Worm (Caenorhabditis elegans) whole organism, mixed stage, embryonic: ENCODE measurements around the gene mlc-1.

ENCODE experiments used
- M03D4.4 ChIP-seq: sonication (generic microtip); optimal IDR thresholded peaks from 2 replicates; lab custom pipeline; 2017; ENCODE audit warnings: mild to moderate bottlenecking, missing genetic modification characterization, missing compliant biosample characterization
- bed-3 ChIP-seq: fragments of 200-800 bp; sonication (Bioruptor generic); optimal IDR thresholded peaks from 3 replicates; lab custom pipeline; 2018; ENCODE audit warnings: mild to moderate bottlenecking, missing genetic modification characterization, moderate library complexity, missing compliant biosample characterization
- blmp-1 ChIP-seq: fragments of 150-350 bp; optimal IDR thresholded peaks from 2 replicates; lab custom pipeline; 2014; ENCODE audit warnings: missing biosample characterization, missing genetic modification characterization
- ceh-39 ChIP-seq: fragments of 150-350 bp; optimal IDR thresholded peaks from 2 replicates; lab custom pipeline; 2014; ENCODE audit warnings: missing biosample characterization, missing genetic modification characterization
- ceh-43 ChIP-seq: fragments of 200-800 bp; sonication (Bioruptor generic); optimal IDR thresholded peaks from 2 replicates; lab custom pipeline; 2018; ENCODE audit warnings: mild to moderate bottlenecking, missing genetic modification characterization, moderate library complexity, missing compliant biosample characterization
- ceh-83 ChIP-seq: fragments of 200-800 bp; sonication (Bioruptor generic); optimal IDR thresholded peaks from 2 replicates; lab custom pipeline; 2018; ENCODE audit warnings: mild to moderate bottlenecking, missing genetic modification characterization, missing compliant biosample characterization
- ces-1 ChIP-seq: fragments of 150-350 bp; optimal IDR thresholded peaks from 2 replicates; lab custom pipeline; 2014; ENCODE audit warnings: missing biosample characterization, missing genetic modification reagents, missing genetic modification characterization
- cnd-1 ChIP-seq: fragments of 200-800 bp; sonication (Bioruptor generic); optimal IDR thresholded peaks from 2 replicates; lab custom pipeline; 2018; ENCODE audit warnings: mild to moderate bottlenecking, missing genetic modification characterization, missing compliant biosample characterization
- drap-1 ChIP-seq: fragments of 200-800 bp; sonication (Bioruptor generic); optimal IDR thresholded peaks from 3 replicates; lab custom pipeline; 2018; ENCODE audit warnings: mild to moderate bottlenecking, missing genetic modification characterization, missing compliant biosample characterization
- elt-1 ChIP-seq: sonication (generic microtip); optimal IDR thresholded peaks from 2 replicates; lab custom pipeline; 2017; ENCODE audit warnings: missing genetic modification characterization, mild to moderate bottlenecking, missing compliant biosample characterization, antibody characterized with exemption, moderate library complexity, borderline replicate concordance; ENCODE audit not compliant: insufficient read depth
- flh-1 ChIP-seq: fragments of 200-800 bp; sonication (Bioruptor generic); optimal IDR thresholded peaks from 2 replicates; lab custom pipeline; 2018; ENCODE audit warnings: mild to moderate bottlenecking, missing genetic modification characterization, moderate library complexity, missing compliant biosample characterization
- ham-2 ChIP-seq: fragments of 200-800 bp; sonication (Bioruptor generic); optimal IDR thresholded peaks from 2 replicates; lab custom pipeline; 2018; ENCODE audit warnings: mild to moderate bottlenecking, missing genetic modification characterization, missing compliant biosample characterization
- hlh-1 ChIP-seq: fragments of 150-350 bp; optimal IDR thresholded peaks from 2 replicates; lab custom pipeline; 2014; ENCODE audit warnings: missing biosample characterization, missing genetic modification reagents, missing genetic modification characterization
- lin-13 ChIP-seq: fragments of 150-350 bp; optimal IDR thresholded peaks from 2 replicates; lab custom pipeline; 2014; ENCODE audit warnings: missing biosample characterization, missing genetic modification characterization
- lin-32 ChIP-seq: fragments of 200-800 bp; sonication (Bioruptor generic); optimal IDR thresholded peaks from 2 replicates; lab custom pipeline; 2018; ENCODE audit warnings: mild to moderate bottlenecking, missing genetic modification characterization, missing compliant biosample characterization
- lsy-2 ChIP-seq: fragments of 150-350 bp; optimal IDR thresholded peaks from 2 replicates; lab custom pipeline; 2014; ENCODE audit warnings: missing biosample characterization, missing genetic modification characterization
- mab-5 ChIP-seq: fragments of 150-350 bp; optimal IDR thresholded peaks from 2 replicates; lab custom pipeline; 2014; ENCODE audit warnings: missing biosample characterization, missing genetic modification characterization
- mep-1 ChIP-seq: fragments of 150-350 bp; optimal IDR thresholded peaks from 2 replicates; lab custom pipeline; 2017; ENCODE audit warnings: missing biosample characterization, missing genetic modification reagents, missing genetic modification characterization, inconsistent platforms
- mls-2 ChIP-seq: sonication (generic microtip); optimal IDR thresholded peaks from 2 replicates; lab custom pipeline; 2016; ENCODE audit warnings: mild to moderate bottlenecking, missing genetic modification characterization, moderate library complexity, missing compliant biosample characterization
- nhr-237 ChIP-seq: fragments of 150-350 bp; optimal IDR thresholded peaks from 2 replicates; lab custom pipeline; 2014; ENCODE audit warnings: missing biosample characterization, missing genetic modification characterization
- nhr-76 ChIP-seq: sonication (generic microtip); optimal IDR thresholded peaks from 2 replicates; lab custom pipeline; 2017; ENCODE audit warnings: missing biosample characterization, missing genetic modification characterization
- pha-4 ChIP-seq: fragments of 150-350 bp; optimal IDR thresholded peaks from 2 replicates; lab custom pipeline; 2018; ENCODE audit warnings: missing biosample characterization, missing genetic modification reagents, missing genetic modification characterization
- sem-2 ChIP-seq: fragments of 200-800 bp; sonication (Bioruptor generic); optimal IDR thresholded peaks from 2 replicates; lab custom pipeline; 2018; ENCODE audit warnings: mild to moderate bottlenecking, missing genetic modification characterization, missing compliant biosample characterization
- snpc-4 ChIP-seq: fragments of 150-350 bp; optimal IDR thresholded peaks from 2 replicates; lab custom pipeline; 2014; ENCODE audit warnings: missing biosample characterization, missing genetic modification characterization
- sptf-1 ChIP-seq: sonication (generic microtip); optimal IDR thresholded peaks from 2 replicates; lab custom pipeline; 2017; ENCODE audit warnings: mild to moderate bottlenecking, missing genetic modification characterization, moderate library complexity, missing compliant biosample characterization
- tbx-8 ChIP-seq: fragments of 200-800 bp; sonication (Bioruptor generic); optimal IDR thresholded peaks from 2 replicates; lab custom pipeline; 2018; ENCODE audit warnings: mild to moderate bottlenecking, missing genetic modification characterization, moderate library complexity, missing compliant biosample characterization
- unc-120 ChIP-seq: sonication (generic microtip); optimal IDR thresholded peaks from 2 replicates; lab custom pipeline; 2017; ENCODE audit warnings: missing genetic modification characterization, missing compliant biosample characterization; ENCODE audit not compliant: poor library complexity, severe bottlenecking
- unc-39 ChIP-seq: fragments of 150-350 bp; optimal IDR thresholded peaks from 2 replicates; lab custom pipeline; 2014; ENCODE audit warnings: missing biosample characterization, missing genetic modification characterization
- unc-62 ChIP-seq: fragments of 150-350 bp; optimal IDR thresholded peaks from 2 replicates; lab custom pipeline; 2014; ENCODE audit warnings: missing biosample characterization, missing genetic modification reagents, missing genetic modification characterization
- ztf-11 ChIP-seq: fragments of 150-350 bp; optimal IDR thresholded peaks from 2 replicates; lab custom pipeline; 2014; ENCODE audit warnings: missing biosample characterization, missing genetic modification characterization

Gene mlc-1

ce11 chrX:17427778-17428177 lies 31.2 kb upstream of the mlc-1 start:
- TF ChIP-seq snpc-4 (tag; lab: Kevin White, UChicago) (no peak), elt-1 (tag; lab: Kevin White, UChicago) (no peak), unc-62 (GFP tag; lab: Kevin White, UChicago) (no peak), nhr-237 (tag; lab: Kevin White, UChicago) (no peak), pha-4 (tag; lab: Kevin White, UChicago) (no peak), drap-1 (GFP tag; lab: Kevin White, UChicago) (no peak), ztf-11 (tag; lab: Kevin White, UChicago) (no peak), lin-13 (tag; lab: Kevin White, UChicago) (no peak), flh-1 (GFP tag; lab: Kevin White, UChicago) (no peak), mep-1 (tag; lab: Kevin White, UChicago) (no peak), nhr-76 (tag; lab: Kevin White, UChicago) (no peak), ham-2 (GFP tag; lab: Kevin White, UChicago) (no peak), ceh-83 (no peak), sptf-1 (tag; lab: Kevin White, UChicago) (no peak), sem-2 (no peak), M03D4.4 (tag; lab: Kevin White, UChicago) (no peak), ceh-43 (GFP tag; lab: Kevin White, UChicago) (no peak), tbx-8 (GFP tag; lab: Kevin White, UChicago) (no peak)

- TF ChIP-seq mls-2 = no peak
- no peak for TF ChIP-seq M03D4.4 (tag; lab: Kevin White, UChicago)
- no peak for TF ChIP-seq ceh-83
- TF ChIP-seq lsy-2 (tag; lab: Kevin White, UChicago) = no peak
- no peak for TF ChIP-seq lin-32 (GFP tag; lab: Kevin White, UChicago)
- no peak for TF ChIP-seq blmp-1
- no peak for TF ChIP-seq snpc-4 (tag; lab: Kevin White, UChicago)
- no peak for TF ChIP-seq tbx-8 (GFP tag; lab: Kevin White, UChicago)
- TF ChIP-seq unc-39 (tag; lab: Kevin White, UChicago) = no peak
- no peak for TF ChIP-seq drap-1 (GFP tag; lab: Kevin White, UChicago)
- no peak for TF ChIP-seq flh-1 (GFP tag; lab: Kevin White, UChicago)
- TF ChIP-seq bed-3 (GFP tag; lab: Kevin White, UChicago) = no peak
- TF ChIP-seq elt-1 (tag; lab: Kevin White, UChicago) = no peak
- no peak for TF ChIP-seq mep-1 (tag; lab: Kevin White, UChicago)
- TF ChIP-seq nhr-237 (tag; lab: Kevin White, UChicago) = no peak
- TF ChIP-seq hlh-1 = no peak
- no peak for TF ChIP-seq sptf-1 (tag; lab: Kevin White, UChicago)
Observed at ce11 chrX:17428803-17429202, 30.2 kb upstream of the mlc-1 start, which contains the start of gene pbo-6. TSS of gene pbo-6 (plus strand) at chrX:17429042.

- peak; percentile 13 for TF ChIP-seq lin-13 (tag; lab: Kevin White, UChicago)
- TF ChIP-seq pha-4 (tag; lab: Kevin White, UChicago) = peak; percentile 1
- no peak for TF ChIP-seq unc-39 (tag; lab: Kevin White, UChicago)
- no peak for TF ChIP-seq unc-62 (GFP tag; lab: Kevin White, UChicago)
- TF ChIP-seq lsy-2 (tag; lab: Kevin White, UChicago) = peak; percentile 92
- TF ChIP-seq hlh-1 = peak; percentile 44
- peak; percentile 26 for TF ChIP-seq ces-1 (GFP tag; lab: Kevin White, UChicago)
- TF ChIP-seq elt-1 (tag; lab: Kevin White, UChicago) = peak; percentile 18
- no peak for TF ChIP-seq snpc-4 (tag; lab: Kevin White, UChicago)
- peak; percentile 8 for TF ChIP-seq cnd-1 (tag; lab: Kevin White, UChicago)
- peak; percentile 7 for TF ChIP-seq mep-1 (tag; lab: Kevin White, UChicago)
Observed at ce11 chrX:17434234-17434633, 24.8 kb upstream of the mlc-1 start, which contains the start of gene fubl-3. TSS of gene fubl-3 (plus strand) at chrX:17434445.

- TF ChIP-seq unc-120 (tag; lab: Kevin White, UChicago) = no peak
- no peak for TF ChIP-seq pha-4 (tag; lab: Kevin White, UChicago)
- TF ChIP-seq flh-1 (GFP tag; lab: Kevin White, UChicago) = no peak
- no peak for TF ChIP-seq lin-13 (tag; lab: Kevin White, UChicago)
- TF ChIP-seq bed-3 (GFP tag; lab: Kevin White, UChicago) = no peak
- no peak for TF ChIP-seq ceh-39 (tag; lab: Kevin White, UChicago)
- no peak for TF ChIP-seq blmp-1
- TF ChIP-seq sptf-1 (tag; lab: Kevin White, UChicago) = no peak
- no peak for TF ChIP-seq lsy-2 (tag; lab: Kevin White, UChicago)
- TF ChIP-seq hlh-1 = no peak
- no peak for TF ChIP-seq elt-1 (tag; lab: Kevin White, UChicago)
- TF ChIP-seq mab-5 = no peak
- TF ChIP-seq snpc-4 (tag; lab: Kevin White, UChicago) = no peak
- no peak for TF ChIP-seq nhr-237 (tag; lab: Kevin White, UChicago)
Observed at ce11 chrX:17438386-17438785, 20.6 kb upstream of the mlc-1 start, which contains the start of gene C36E6.8. TSS of gene C36E6.8 (plus strand) at chrX:17438686.
